Fruit fly (Drosophila melanogaster): ENCODE measurements around the gene hb.

hb gene

dm6 chr3R:8659907-8660660, 37.5 kb downstream of the hb start (continued):
- TF ChIP-seq sr (GFP tag; IDR thresholded peaks at IDR 0.05) (no peak), CG11398 (GFP tag; optimal IDR thresholded peaks at IDR 0.05) (peak; percentile 4), Bgb (GFP tag; IDR thresholded peaks at IDR 0.05; ENCODE audit: partially characterized antibody) (peak; percentile 97), br (optimal IDR thresholded peaks at IDR 0.05) (no peak), fd96Cb (tag; optimal IDR thresholded peaks at IDR 0.05) (no peak), CG34224 (GFP tag; IDR thresholded peaks at IDR 0.05; ENCODE audit: partially characterized antibody) (peak; percentile 81), CG6854 (GFP tag; optimal IDR thresholded peaks at IDR 0.05) (no peak), D (optimal IDR thresholded peaks at IDR 0.05) (no peak), D (GFP tag; optimal IDR thresholded peaks at IDR 0.05) (no peak), Stat92E (GFP tag; optimal IDR thresholded peaks at IDR 0.05) (peak in 1 of 3 experiments; percentile 59), CG6272 (GFP tag; IDR thresholded peaks at IDR 0.05) (no peak), CG43689 (GFP tag; IDR thresholded peaks at IDR 0.05) (no peak), sd (tag; optimal IDR thresholded peaks at IDR 0.05) (peak; percentile 25), CG31441 (GFP tag; IDR thresholded peaks at IDR 0.05) (no peak; the same call in 1 of the 2 replicates), wek (GFP tag; optimal IDR thresholded peaks at IDR 0.05) (no peak), CG2199 (GFP tag; IDR thresholded peaks at IDR 0.05) (peak; percentile 81; the same call in 1 of the 3 replicates), CG14710 (tag; optimal IDR thresholded peaks at IDR 0.05) (peak; percentile 80), dan (GFP tag; IDR thresholded peaks at IDR 0.05) (no peak), Ets97D (GFP tag; optimal IDR thresholded peaks at IDR 0.05) (peak; percentile 97), CG11560 (tag; IDR thresholded peaks at IDR 0.05) (peak; percentile 68), bigmax (GFP tag; optimal IDR thresholded peaks at IDR 0.05) (peak; percentile 47), Fer2 (tag; optimal IDR thresholded peaks at IDR 0.05) (no peak), CG13296 (GFP tag; optimal IDR thresholded peaks at IDR 0.05) (peak; percentile 12), CG12769 (tag; optimal IDR thresholded peaks at IDR 0.05) (peak; percentile 71), CG17361 (GFP tag; IDR thresholded peaks at IDR 0.05) (peak; percentile 39; the same call in 1 of the 3 replicates), her (GFP tag; optimal IDR thresholded peaks at IDR 0.05) (peak; percentile 67), Sry-δ (GFP tag; optimal IDR thresholded peaks at IDR 0.05) (peak; percentile 93), dmrt99B (tag; optimal IDR thresholded peaks at IDR 0.05) (no peak), tgo (GFP tag; IDR thresholded peaks at IDR 0.05) (peak; percentile 30; the same call in 1 of the 3 replicates), Chrac-16 (GFP tag; optimal IDR thresholded peaks at IDR 0.05) (peak; percentile 5), sob (GFP tag; IDR thresholded peaks at IDR 0.05) (peak; percentile 77), CG3838 (GFP tag; optimal IDR thresholded peaks at IDR 0.05) (no peak), sim (GFP tag; IDR thresholded peaks at IDR 0.05) (no peak), CG11504 (tag; optimal IDR thresholded peaks at IDR 0.05) (peak; percentile 66), CG4424 (GFP tag; optimal IDR thresholded peaks at IDR 0.05) (peak; percentile 17), CoRest (tag; optimal IDR thresholded peaks at IDR 0.05) (peak; percentile 60), jumu (GFP tag; optimal IDR thresholded peaks at IDR 0.05) (peak; percentile 81), CG4730 (GFP tag; IDR thresholded peaks at IDR 0.05) (no peak), CG13775 (GFP tag; optimal IDR thresholded peaks at IDR 0.05) (peak; percentile 7), CG17802 (tag; optimal IDR thresholded peaks at IDR 0.05) (no peak), CG9727 (GFP tag; optimal IDR thresholded peaks at IDR 0.05) (peak; percentile 38), Opbp (GFP tag; IDR thresholded peaks at IDR 0.05; ENCODE audit: partially characterized antibody) (peak; percentile 94), Dbx (GFP tag; IDR thresholded peaks at IDR 0.05) (peak; percentile 80; the same call in 2 of the 3 replicates), C15 (GFP tag; IDR thresholded peaks at IDR 0.05) (no peak), sna (GFP tag; IDR thresholded peaks at IDR 0.05; ENCODE audit: partially characterized antibody) (peak; percentile 81), klu (GFP tag; IDR thresholded peaks at IDR 0.05) (no peak), CG3847 (GFP tag; IDR thresholded peaks at IDR 0.05) (peak; percentile 83), CG11085 (GFP tag; IDR thresholded peaks at IDR 0.05) (no peak), Tbp (GFP tag; optimal IDR thresholded peaks at IDR 0.05) (no peak), CG10274 (GFP tag; optimal IDR thresholded peaks at IDR 0.05) (no peak)

All from whole organism, embryonic.